Fruit fly (Drosophila melanogaster) whole organism, adult: ENCODE results near the gene CG11902.

Experiments used
- CG1620 ChIP-seq: fragments of 200-800 bp; sonication (Bioruptor generic); optimal IDR thresholded peaks from 2 replicates; lab custom pipeline; 2016; ENCODE audit warnings: missing biosample characterization, missing genetic modification characterization
- Mnt ChIP-seq: fragments of 200-800 bp; sonication (Bioruptor generic); optimal IDR thresholded peaks from 2 replicates; lab custom pipeline; 2016; ENCODE audit warnings: missing biosample characterization, mild to moderate bottlenecking, missing genetic modification characterization

DNA sequence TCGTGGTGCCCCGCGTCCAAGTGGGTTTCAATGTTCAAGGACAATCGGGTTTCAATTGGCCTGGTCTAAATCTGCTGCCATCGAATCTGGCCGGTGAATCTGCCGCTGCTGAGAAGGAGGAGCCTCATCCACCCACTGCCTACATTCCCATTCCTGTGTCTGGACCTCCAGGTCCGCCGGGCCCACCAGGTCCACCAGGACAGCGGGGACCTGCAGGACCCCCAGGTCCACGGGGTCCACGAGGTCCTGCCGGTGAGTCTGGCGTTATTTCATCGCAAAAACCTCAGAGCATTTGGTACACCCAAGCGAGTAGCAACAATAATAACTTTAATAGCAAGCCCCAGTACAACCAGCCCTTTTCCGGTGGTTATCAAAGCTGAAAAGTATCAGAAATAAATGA is 49.1 kb downstream of the CG11902 start:
- TF ChIP-seq CG1620, result no peak
- no peak for TF ChIP-seq Mnt (GFP tag; lab: Kevin White, UChicago)
